Fruit fly (Drosophila melanogaster) Kc167 (cell line): ENCODE measurements around the gene CG5402.

Experiments
- Myc ChIP-seq: fragments of >200 bp; optimal IDR thresholded peaks from 2 replicates; lab custom pipeline; 2017; ENCODE audit warnings: missing external identifiers
- Sin3A ChIP-seq: fragments of >200 bp; optimal IDR thresholded peaks from 2 replicates; lab custom pipeline; 2018; ENCODE audit warnings: missing external identifiers
- h ChIP-seq: fragments of >200 bp; optimal IDR thresholded peaks from 3 replicates; lab custom pipeline; 2018; ENCODE audit warnings: missing external identifiers
- insv ChIP-seq: fragments of >200 bp; optimal IDR thresholded peaks from 3 replicates; lab custom pipeline; 2018; ENCODE audit warnings: missing external identifiers
- psq ChIP-seq: fragments of >200 bp; optimal IDR thresholded peaks from 2 replicates; lab custom pipeline; 2017; ENCODE audit warnings: missing external identifiers
- ttk ChIP-seq: sonication (Bioruptor generic); optimal IDR thresholded peaks from 2 replicates; lab custom pipeline; 2017; ENCODE audit warnings: missing external identifiers

- TF ChIP-seq Myc (lab: Kevin White, UChicago), result no peak
- TF ChIP-seq ttk (lab: Kevin White, UChicago), result no peak
- TF ChIP-seq psq, result no peak
- TF ChIP-seq insv (lab: Kevin White, UChicago), result no peak
- TF ChIP-seq Sin3A (lab: Kevin White, UChicago), result no peak
- no peak for TF ChIP-seq h (lab: Kevin White, UChicago)
Observed at dm6 chr3R:27478375-27478774, 24.4 kb downstream of the CG5402 start, which contains the start of gene Cyp6a18.
